Fruit fly (Drosophila melanogaster) whole organism, prepupa: ENCODE measurements around the gene CG46463.

ENCODE experiments used
- CG3919 ChIP-seq: fragments of 200-800 bp; sonication (Bioruptor generic); optimal IDR thresholded peaks from 3 replicates; lab custom pipeline; 2016; ENCODE audit warnings: missing biosample characterization, missing genetic modification characterization
- CG6854 ChIP-seq: fragments of 200-800 bp; sonication (Bioruptor generic); optimal IDR thresholded peaks from 2 replicates; lab custom pipeline; 2017; ENCODE audit warnings: missing biosample characterization, mild to moderate bottlenecking, missing genetic modification characterization
- CG7368 ChIP-seq: fragments of 200-800 bp; sonication (Bioruptor generic); optimal IDR thresholded peaks from 3 replicates; lab custom pipeline; 2016; ENCODE audit warnings: missing biosample characterization, missing genetic modification characterization
- Hr38 ChIP-seq: sonication (Bioruptor generic); optimal IDR thresholded peaks from 2 replicates; lab custom pipeline; 2016; ENCODE audit warnings: missing biosample characterization, missing genetic modification characterization
- Hr39 ChIP-seq: fragments of 200-800 bp; sonication (Bioruptor generic); optimal IDR thresholded peaks from 2 replicates; lab custom pipeline; 2016; ENCODE audit warnings: missing biosample characterization, missing genetic modification characterization
- eg ChIP-seq: fragments of 200-800 bp; sonication (Bioruptor generic); IDR thresholded peaks from 3 replicates; pipeline ENCODE4 v1.3.6; 2022; ENCODE audit warnings: missing biosample characterization, missing genetic modification characterization

DNA sequence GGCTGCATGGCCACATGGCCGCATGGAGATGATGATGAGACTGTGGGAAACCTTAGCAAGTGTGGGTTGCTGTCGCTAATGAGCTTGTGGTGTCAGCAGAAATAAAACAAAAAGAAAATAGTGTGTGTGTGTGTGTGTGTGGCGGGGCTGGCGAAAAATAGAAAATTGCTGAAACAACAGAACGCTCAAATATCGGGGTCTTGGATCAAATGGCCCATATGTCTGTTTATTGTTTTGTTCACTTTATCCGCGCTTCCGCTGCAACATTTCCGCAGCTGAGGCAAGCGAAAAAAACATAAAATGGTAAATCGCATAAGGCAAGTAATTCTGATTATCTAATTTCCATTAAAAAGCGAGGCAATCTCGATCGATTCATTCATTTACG, 5.6 kb upstream of the CG46463 start:
- TF ChIP-seq CG3919 (GFP tag; lab: Kevin White, UChicago) (no peak), CG7368 (no peak), Hr39 (GFP tag; lab: Kevin White, UChicago) (no peak), Hr38 (no peak), CG6854 (GFP tag; lab: Kevin White, UChicago) (no peak), eg (GFP tag; lab: Robert Waterston, UW) (no peak)
